Worm (Caenorhabditis elegans): ENCODE data around the gene R01B10.2.

The R01B10.2 gene

ce11 chrV:6053188-6053687 is 12.0 kb upstream of the R01B10.2 start, which contains the start of gene seip-1 (continued):
- TF ChIP-seq unc-130 (GFP tag; optimal IDR thresholded peaks at IDR 0.05) (no peak), C17E4.6 (GFP tag; IDR thresholded peaks at IDR 0.05) (no peak), atf-7 (tag; optimal IDR thresholded peaks at IDR 0.05) (no peak), snpc-1.1 (tag; optimal IDR thresholded peaks at IDR 0.05; ENCODE audit: insufficient read depth) (no peak), F49E8.2 (tag; optimal IDR thresholded peaks at IDR 0.05; ENCODE audit: insufficient read depth) (no peak), akir-1 (GFP tag; optimal IDR thresholded peaks at IDR 0.05) (no peak), nfyb-1 (GFP tag; IDR thresholded peaks at IDR 0.05) (no peak), pha-4 (tag; optimal IDR thresholded peaks at IDR 0.05) (no peak), pbrm-1 (GFP tag; IDR thresholded peaks at IDR 0.05) (peak; percentile 55; the same call in 1 of the 2 replicates), B0019.2 (GFP tag; conservative IDR thresholded peaks at IDR 0.05) (no peak), ekl-4 (GFP tag; IDR thresholded peaks at IDR 0.05) (0 out of 2 replicates have a peak, but pooled peaks have one; percentile 33), attf-5 (GFP tag; optimal IDR thresholded peaks at IDR 0.05) (peak; percentile 90), sptf-2 (GFP tag; optimal IDR thresholded peaks at IDR 0.05) (no peak), fkh-3 (tag; optimal IDR thresholded peaks at IDR 0.05) (no peak), egl-18 (GFP tag; IDR thresholded peaks at IDR 0.05) (no peak), xnd-1 (tag; optimal IDR thresholded peaks at IDR 0.05) (no peak), F57A8.1 (GFP tag; optimal IDR thresholded peaks at IDR 0.05) (no peak), K12H6.12 (tag; optimal IDR thresholded peaks at IDR 0.05) (peak; percentile 36), nfya-2 (GFP tag; IDR thresholded peaks at IDR 0.05) (no peak), F22D6.2 (tag; optimal IDR thresholded peaks at IDR 0.05) (no peak), rec-8 (tag; optimal IDR thresholded peaks at IDR 0.05) (no peak), ceh-100 (GFP tag; IDR thresholded peaks at IDR 0.05) (no peak; the same call in 1 of the 2 replicates), repo-1 (tag; optimal IDR thresholded peaks at IDR 0.05) (no peak), K11D2.4 (GFP tag; IDR thresholded peaks at IDR 0.05) (peak; percentile 61; the same call in 1 of the 2 replicates), snpc-4 (GFP tag; optimal IDR thresholded peaks at IDR 0.05) (no peak), snpc-4 (tag; optimal IDR thresholded peaks at IDR 0.05) (peak in 3 of 4 experiments; percentile 7 to 79 (median 37)), ztf-25 (GFP tag; IDR thresholded peaks at IDR 0.05) (no peak), ztf-28 (GFP tag; IDR thresholded peaks at IDR 0.05) (no peak), ztf-6 (GFP tag; IDR thresholded peaks at IDR 0.05) (no peak), die-1 (tag; optimal IDR thresholded peaks at IDR 0.05) (no peak), madf-6 (GFP tag; IDR thresholded peaks at IDR 0.05) (no peak), F33H1.4 (GFP tag; IDR thresholded peaks at IDR 0.05) (no peak), lin-26 (GFP tag; IDR thresholded peaks at IDR 0.05) (no peak), snpc-1.3 (tag; optimal IDR thresholded peaks at IDR 0.05; ENCODE audit: insufficient read depth) (no peak), lag-1 (GFP tag; IDR thresholded peaks at IDR 0.05) (no peak), ztf-22 (GFP tag; optimal IDR thresholded peaks at IDR 0.05) (no peak), aptf-2 (GFP tag; conservative IDR thresholded peaks at IDR 0.05) (no peak), mes-4 (tag; optimal IDR thresholded peaks at IDR 0.05) (no peak), ztf-26 (tag; optimal IDR thresholded peaks at IDR 0.05) (no peak), lir-1 (GFP tag; conservative IDR thresholded peaks at IDR 0.05) (0 out of 2 replicates have a peak, but pooled peaks have one; percentile 16), zim-3 (tag; optimal IDR thresholded peaks at IDR 0.05) (no peak), dpl-1 (GFP tag; optimal IDR thresholded peaks at IDR 0.05) (no peak), hrde-1 (tag; optimal IDR thresholded peaks at IDR 0.05; ENCODE audit: borderline replicate concordance) (no peak), lin-54 (GFP tag; optimal IDR thresholded peaks at IDR 0.05) (no peak), Y95B8A.8 (GFP tag; IDR thresholded peaks at IDR 0.05) (0 out of 2 replicates have a peak, but pooled peaks have one; percentile 57), B0336.3 (GFP tag; IDR thresholded peaks at IDR 0.05) (no peak), nhr-179 (tag; optimal IDR thresholded peaks at IDR 0.05) (no peak)

Data from whole organism, young adult.